Worm (Caenorhabditis elegans) whole organism, L4 larva: ENCODE results near the gene srx-47.

ENCODE experiments used
- D1046.2 ChIP-seq: fragments of 200-800 bp; sonication (Bioruptor generic); IDR thresholded peaks from 2 replicates; pipeline ENCODE4 v1.3.6; 2022; ENCODE audit warnings: missing genetic modification characterization, missing compliant biosample characterization
- T20F7.1 ChIP-seq: fragments of 200-800 bp; sonication (Bioruptor generic); optimal IDR thresholded peaks from 2 replicates; lab custom pipeline; 2018; ENCODE audit warnings: mild to moderate bottlenecking, missing genetic modification characterization, missing compliant biosample characterization
- Y5F2A.4 ChIP-seq: fragments of 200-800 bp; sonication (Bioruptor generic); optimal IDR thresholded peaks from 2 replicates; lab custom pipeline; 2018; ENCODE audit warnings: mild to moderate bottlenecking, missing genetic modification characterization, missing compliant biosample characterization
- ZK546.5 ChIP-seq, 2 experiments: sonication (generic microtip); optimal IDR thresholded peaks; 2 replicates each; lab custom pipeline; 2017; ENCODE audit warnings: missing biosample characterization in 2 of 2, missing genetic modification characterization in 2 of 2
- attf-4 ChIP-seq: sonication (generic microtip); optimal IDR thresholded peaks from 3 replicates; lab custom pipeline; 2017; ENCODE audit warnings: missing biosample characterization, missing genetic modification characterization
- ceh-32 ChIP-seq: sonication (generic microtip); optimal IDR thresholded peaks from 2 replicates; lab custom pipeline; 2016; ENCODE audit warnings: mild to moderate bottlenecking, missing genetic modification characterization, missing compliant biosample characterization; ENCODE audit not compliant: poor library complexity
- daf-16 ChIP-seq, 3 experiments: sonication (generic microtip); optimal IDR thresholded peaks; 2 replicates each; lab custom pipeline; 2016 to 2017; ENCODE audit warnings: missing genetic modification characterization in 3 of 3, missing genetic modification reagents in 3 of 3, mild to moderate bottlenecking in 2 of 3, missing compliant biosample characterization in 2 of 3, missing biosample characterization in 1 of 3, moderate library complexity in 1 of 3
- dmd-6 ChIP-seq: fragments of 200-800 bp; sonication (Bioruptor generic); IDR thresholded peaks from 2 replicates; pipeline ENCODE4 v1.3.6; 2022; ENCODE audit warnings: missing genetic modification reagents, missing genetic modification characterization, missing compliant biosample characterization
- dmd-9 ChIP-seq: fragments of 200-800 bp; sonication (Bioruptor generic); IDR thresholded peaks from 2 replicates; pipeline ENCODE4 v1.3.6; 2022; ENCODE audit warnings: missing genetic modification reagents, missing genetic modification characterization, missing compliant biosample characterization
- dpl-1 ChIP-seq: fragments of 150-350 bp; optimal IDR thresholded peaks from 2 replicates; lab custom pipeline; 2014; ENCODE audit warnings: missing biosample characterization, missing genetic modification reagents, missing genetic modification characterization
- dve-1 ChIP-seq: sonication (generic microtip); optimal IDR thresholded peaks from 2 replicates; lab custom pipeline; 2017; ENCODE audit warnings: antibody characterized with exemption, mild to moderate bottlenecking, missing genetic modification characterization, missing compliant biosample characterization; ENCODE audit not compliant: insufficient read depth
- egl-27 ChIP-seq: sonication (generic microtip); optimal IDR thresholded peaks from 3 replicates; lab custom pipeline; 2017; ENCODE audit warnings: missing biosample characterization, missing genetic modification reagents, missing genetic modification characterization
- fos-1 ChIP-seq: fragments of 150-350 bp; optimal IDR thresholded peaks from 2 replicates; lab custom pipeline; 2014; ENCODE audit warnings: missing biosample characterization, missing genetic modification characterization
- hlh-11 ChIP-seq: fragments of 200-800 bp; sonication (Bioruptor generic); optimal IDR thresholded peaks from 2 replicates; lab custom pipeline; 2018; ENCODE audit warnings: mild to moderate bottlenecking, missing genetic modification characterization, missing compliant biosample characterization
- lir-3 ChIP-seq: sonication (generic microtip); optimal IDR thresholded peaks from 2 replicates; lab custom pipeline; 2016; ENCODE audit warnings: mild to moderate bottlenecking, missing genetic modification characterization, missing compliant biosample characterization
- lsy-2 ChIP-seq, 2 experiments: fragments of 150-350 bp in 1 of 2; sonication (generic microtip) in 1 of 2; optimal IDR thresholded peaks; 2 replicates each; lab custom pipeline; 2014 to 2017; ENCODE audit warnings: missing biosample characterization in 2 of 2, missing genetic modification characterization in 2 of 2
- mdt-29 ChIP-seq: fragments of 200-800 bp; sonication (Bioruptor generic); IDR thresholded peaks from 2 replicates; pipeline ENCODE4 v1.3.6; 2022; ENCODE audit warnings: missing genetic modification reagents, missing genetic modification characterization, missing compliant biosample characterization
- mxl-3 ChIP-seq: fragments of 200-800 bp; sonication (Bioruptor generic); optimal IDR thresholded peaks from 2 replicates; lab custom pipeline; 2018; ENCODE audit warnings: mild to moderate bottlenecking, missing genetic modification characterization, missing compliant biosample characterization
- nhr-10 ChIP-seq: fragments of 150-350 bp; optimal IDR thresholded peaks from 2 replicates; lab custom pipeline; 2014; ENCODE audit warnings: missing biosample characterization, missing genetic modification characterization
- nhr-111 ChIP-seq: fragments of 200-800 bp; sonication (Bioruptor generic); optimal IDR thresholded peaks from 2 replicates; lab custom pipeline; 2018; ENCODE audit warnings: mild to moderate bottlenecking, missing genetic modification characterization, missing compliant biosample characterization
- nhr-237 ChIP-seq: sonication (generic microtip); optimal IDR thresholded peaks from 2 replicates; lab custom pipeline; 2017; ENCODE audit warnings: missing biosample characterization, missing genetic modification characterization
- nhr-28 ChIP-seq: fragments of 150-350 bp; optimal IDR thresholded peaks from 2 replicates; lab custom pipeline; 2014; ENCODE audit warnings: missing biosample characterization, missing genetic modification characterization
- nhr-76 ChIP-seq: fragments of 150-350 bp; optimal IDR thresholded peaks from 2 replicates; lab custom pipeline; 2014; ENCODE audit warnings: missing biosample characterization, missing genetic modification characterization
- pqm-1 ChIP-seq: sonication (generic microtip); optimal IDR thresholded peaks from 2 replicates; lab custom pipeline; 2017; ENCODE audit warnings: missing biosample characterization, missing genetic modification characterization
- saeg-2 ChIP-seq: fragments of 200-800 bp; sonication (Bioruptor generic); IDR thresholded peaks from 2 replicates; pipeline ENCODE4 v1.3.6; 2022; ENCODE audit warnings: missing genetic modification reagents, missing genetic modification characterization, missing compliant biosample characterization
- sdz-12 ChIP-seq: fragments of 200-800 bp; sonication (Bioruptor generic); optimal IDR thresholded peaks from 2 replicates; lab custom pipeline; 2018; ENCODE audit warnings: mild to moderate bottlenecking, missing genetic modification characterization, missing compliant biosample characterization
- spr-3 ChIP-seq: fragments of 200-800 bp; sonication (Bioruptor generic); optimal IDR thresholded peaks from 2 replicates; lab custom pipeline; 2018; ENCODE audit warnings: mild to moderate bottlenecking, missing genetic modification characterization, missing compliant biosample characterization
- tag-97 ChIP-seq: fragments of 200-800 bp; sonication (Bioruptor generic); IDR thresholded peaks from 2 replicates; pipeline ENCODE4 v1.3.6; 2022; ENCODE audit warnings: missing genetic modification characterization, missing compliant biosample characterization
- tra-1 ChIP-seq: fragments of 200-800 bp; sonication (Bioruptor generic); IDR thresholded peaks from 2 replicates; pipeline ENCODE4 v1.3.6; 2022; ENCODE audit warnings: missing genetic modification reagents, missing genetic modification characterization, missing compliant biosample characterization
- unc-39 ChIP-seq: sonication (generic microtip); optimal IDR thresholded peaks from 2 replicates; lab custom pipeline; 2017; ENCODE audit warnings: missing biosample characterization, missing genetic modification characterization
- unc-62 ChIP-seq, 3 experiments: fragments of 150-350 bp in 1 of 3; sonication (generic microtip); optimal IDR thresholded peaks in 2 of 3; peaks in 1 of 3; 1 replicate in 1 of 3; 2 replicates in 2 of 3; lab custom pipeline; 2014 to 2017; ENCODE audit warnings: missing biosample characterization in 3 of 3, missing genetic modification characterization in 3 of 3, missing genetic modification reagents in 3 of 3, missing genotype in 1 of 3
- zag-1 ChIP-seq: fragments of 150-350 bp; optimal IDR thresholded peaks from 2 replicates; lab custom pipeline; 2014; ENCODE audit warnings: missing biosample characterization, missing genetic modification characterization
- zip-11 ChIP-seq: fragments of 200-800 bp; sonication (Bioruptor generic); IDR thresholded peaks from 2 replicates; pipeline ENCODE4 v1.3.6; 2022; ENCODE audit warnings: missing genetic modification characterization, missing compliant biosample characterization

The srx-47 gene

ce11 chrV:9355371-9355770 lies 5.6 kb downstream of the srx-47 start, which contains the start of gene ttr-40:
Gene ttr-40, minus strand, starts transcription at chrV:9355471.
- TF ChIP-seq spr-3 (no peak), pqm-1 (no peak), unc-39 (no peak), nhr-10 (tag; lab: Kevin White, UChicago) (no peak), ZK546.5 (tag; optimal IDR thresholded peaks at IDR 0.05; lab: Kevin White, UChicago) (no peak), daf-16 (GFP tag; optimal IDR thresholded peaks at IDR 0.05; lab: Kevin White, UChicago) (no peak), daf-16 (tag; optimal IDR thresholded peaks at IDR 0.05; lab: Kevin White, UChicago) (no peak), T20F7.1 (no peak), zag-1 (tag; lab: Kevin White, UChicago) (no peak), ceh-32 (tag; lab: Kevin White, UChicago) (no peak), nhr-111 (no peak), sdz-12 (GFP tag; lab: Kevin White, UChicago) (no peak), lir-3 (tag; lab: Kevin White, UChicago) (no peak), mxl-3 (GFP tag; lab: Kevin White, UChicago) (no peak), tra-1 (no peak)

- TF ChIP-seq nhr-10 (tag; lab: Kevin White, UChicago) (no peak), saeg-2 (GFP tag; lab: Robert Waterston, UW) (no peak), zip-11 (GFP tag; lab: Robert Waterston, UW) (no peak), nhr-76 (no peak), unc-62 (GFP tag; optimal IDR thresholded peaks at IDR 0.05 in 1 of 2; lab: Kevin White, UChicago) (no peak), unc-62 (tag; optimal IDR thresholded peaks at IDR 0.05; lab: Kevin White, UChicago) (no peak), sdz-12 (GFP tag; lab: Kevin White, UChicago) (no peak), lsy-2 (tag; optimal IDR thresholded peaks at IDR 0.05; lab: Kevin White, UChicago) (no peak), hlh-11 (no peak), pqm-1 (peak; percentile 30), unc-39 (no peak), ceh-32 (tag; lab: Kevin White, UChicago) (no peak), daf-16 (GFP tag; optimal IDR thresholded peaks at IDR 0.05; lab: Kevin White, UChicago) (no peak), daf-16 (tag; optimal IDR thresholded peaks at IDR 0.05; lab: Kevin White, UChicago) (peak; percentile 73), attf-4 (tag; lab: Kevin White, UChicago) (no peak), dve-1 (tag; lab: Kevin White, UChicago) (peak; percentile 27), fos-1 (tag; lab: Kevin White, UChicago) (no peak), D1046.2 (GFP tag; lab: Robert Waterston, UW) (no peak), dmd-6 (GFP tag; lab: Robert Waterston, UW) (0 out of 2 replicates have a peak, but pooled peaks have one; percentile 22), dmd-9 (GFP tag; lab: Robert Waterston, UW) (no peak), nhr-237 (tag; lab: Kevin White, UChicago) (no peak), dpl-1 (no peak), mdt-29 (GFP tag; lab: Robert Waterston, UW) (no peak)
Measured at ce11 chrV:9356345-9356744, 6.6 kb downstream of the srx-47 start, which contains the start of gene ttr-49. Gene ttr-49, minus strand, starts transcription at chrV:9356515.

- TF ChIP-seq tag-97 (GFP tag; lab: Robert Waterston, UW) (no peak), Y5F2A.4 (GFP tag; lab: Kevin White, UChicago) (no peak), unc-62 (GFP tag; optimal IDR thresholded peaks at IDR 0.05 in 1 of 2; lab: Kevin White, UChicago) (peak in 1 of 2 experiments; percentile 68), unc-62 (tag; optimal IDR thresholded peaks at IDR 0.05; lab: Kevin White, UChicago) (no peak)
- TF ChIP-seq, all 104 proteins: peak for 1
Measured at ce11 chrV:9359674-9360073, 9.9 kb downstream of the srx-47 start, which contains the start of gene gpa-3. Gene gpa-3, minus strand, starts transcription at chrV:9359774.

- peak; percentile 12; the same call in 1 of the 2 replicates for TF ChIP-seq dmd-6 (GFP tag; lab: Robert Waterston, UW)
- peak; percentile 10 for TF ChIP-seq nhr-28 (tag; lab: Kevin White, UChicago)
- TF ChIP-seq saeg-2 (GFP tag; lab: Robert Waterston, UW): no peak
- no peak for TF ChIP-seq egl-27 (tag; lab: Kevin White, UChicago)
- TF ChIP-seq pqm-1: peak; percentile 51
- TF ChIP-seq, all 104 proteins: peak for 3
Measured at ce11 chrV:9370986-9371385, 21.2 kb downstream of the srx-47 start, which contains the start of gene E02C12.6. Gene E02C12.6, minus strand, starts transcription at chrV:9371086.
